Fruit fly (Drosophila melanogaster) whole organism, embryonic: ENCODE measurements around the gene CG31922.
A peak's percentile ranks its signal among the peaks of the same experiment; 100 is the strongest.

Experiments used
- Atf-2 ChIP-seq: fragments of 200-800 bp; sonication (Bioruptor generic); optimal IDR thresholded peaks from 2 replicates; lab custom pipeline; 2016; ENCODE audit warnings: missing biosample characterization, missing genetic modification characterization
- Blimp-1 ChIP-seq: fragments of 200-800 bp; sonication (Bioruptor generic); optimal IDR thresholded peaks from 3 replicates; lab custom pipeline; 2018; ENCODE audit warnings: missing biosample characterization, missing genetic modification characterization, mild to moderate bottlenecking, moderate library complexity, missing genetic modification reagents
- CG11504 ChIP-seq: fragments of 200-800 bp; sonication (Bioruptor generic); optimal IDR thresholded peaks from 3 replicates; lab custom pipeline; 2019; ENCODE audit warnings: missing biosample characterization, mild to moderate bottlenecking, missing genetic modification characterization, moderate library complexity
- CG13424 ChIP-seq: fragments of 200-800 bp; sonication (Bioruptor generic); optimal IDR thresholded peaks from 2 replicates; lab custom pipeline; 2019; ENCODE audit warnings: missing biosample characterization, mild to moderate bottlenecking, missing genetic modification characterization, moderate library complexity
- CG14441 ChIP-seq: fragments of 200-800 bp; sonication (Bioruptor generic); IDR thresholded peaks from 2 replicates; pipeline ENCODE4 v1.3.6; 2022; ENCODE audit warnings: missing biosample characterization, missing genetic modification characterization
- CG14965 ChIP-seq: fragments of 200-800 bp; sonication (Bioruptor generic); optimal IDR thresholded peaks from 2 replicates; lab custom pipeline; 2016; ENCODE audit warnings: missing biosample characterization, missing genetic modification characterization, borderline replicate concordance
- CG18599 ChIP-seq: fragments of 200-800 bp; sonication (Bioruptor generic); optimal IDR thresholded peaks from 3 replicates; lab custom pipeline; 2017; ENCODE audit warnings: missing biosample characterization, missing genetic modification characterization, mild to moderate bottlenecking, moderate library complexity, missing genetic modification reagents
- CG30403 ChIP-seq: fragments of 200-800 bp; sonication (Bioruptor generic); optimal IDR thresholded peaks from 3 replicates; lab custom pipeline; 2016; ENCODE audit warnings: missing biosample characterization, missing genetic modification characterization
- CG4854 ChIP-seq: fragments of 200-800 bp; sonication (Bioruptor generic); optimal IDR thresholded peaks from 2 replicates; lab custom pipeline; 2016; ENCODE audit warnings: missing biosample characterization, missing genetic modification characterization, inconsistent platforms
- CG5245 ChIP-seq: fragments of 200-800 bp; sonication (Bioruptor generic); optimal IDR thresholded peaks from 3 replicates; lab custom pipeline; 2016; ENCODE audit warnings: missing biosample characterization, missing genetic modification characterization
- CG6689 ChIP-seq: fragments of 200-800 bp; sonication (Bioruptor generic); IDR thresholded peaks from 2 replicates; pipeline ENCODE4 v1.3.6; 2022; ENCODE audit warnings: missing biosample characterization, missing genetic modification characterization
- CG8359 ChIP-seq: fragments of 200-800 bp; sonication (Bioruptor generic); optimal IDR thresholded peaks from 2 replicates; lab custom pipeline; 2017; ENCODE audit warnings: missing biosample characterization, mild to moderate bottlenecking, missing genetic modification characterization, borderline replicate concordance
- Chrac-16 ChIP-seq: fragments of 200-800 bp; sonication (Bioruptor generic); optimal IDR thresholded peaks from 3 replicates; lab custom pipeline; 2016; ENCODE audit warnings: missing biosample characterization, missing genetic modification characterization
- Dip3 ChIP-seq: fragments of 200-800 bp; sonication (Bioruptor generic); optimal IDR thresholded peaks from 3 replicates; lab custom pipeline; 2016; ENCODE audit warnings: missing biosample characterization, missing genetic modification characterization
- Doc3 ChIP-seq: fragments of 200-800 bp; sonication (Bioruptor generic); IDR thresholded peaks from 3 replicates; pipeline ENCODE4 v1.3.6; 2022; ENCODE audit warnings: missing biosample characterization, missing genetic modification characterization; ENCODE audit not compliant: partially characterized antibody
- E2f2 ChIP-seq: fragments of 200-800 bp; sonication (Bioruptor generic); IDR thresholded peaks from 2 replicates; pipeline ENCODE4 v1.3.6; 2022; ENCODE audit warnings: missing biosample characterization, missing genetic modification characterization
- Eip74EF ChIP-seq, 2 experiments: fragments of 200-800 bp in 1 of 2; fragments of >200 bp in 1 of 2; sonication (Bioruptor generic) in 1 of 2; optimal IDR thresholded peaks; 2 replicates each; lab custom pipeline; 2017 to 2019; ENCODE audit warnings: missing biosample characterization in 2 of 2, missing genetic modification characterization in 2 of 2, mild to moderate bottlenecking in 1 of 2, moderate library complexity in 1 of 2
- Ets65A ChIP-seq: fragments of 200-800 bp; sonication (Bioruptor generic); peaks from one replicate; lab custom pipeline; 2016; ENCODE audit warnings: missing biosample characterization, missing genetic modification characterization
- Fer1 ChIP-seq: fragments of 200-800 bp; sonication (Bioruptor generic); optimal IDR thresholded peaks from 2 replicates; lab custom pipeline; 2017; ENCODE audit warnings: missing biosample characterization, mild to moderate bottlenecking, missing genetic modification characterization
- Hmr ChIP-seq: fragments of 200-800 bp; sonication (Bioruptor generic); optimal IDR thresholded peaks from 3 replicates; lab custom pipeline; 2017; ENCODE audit warnings: mild to moderate bottlenecking, missing biosample characterization, missing genetic modification reagents, missing genetic modification characterization
- Hr3 ChIP-seq: fragments of 200-800 bp; sonication (Bioruptor generic); optimal IDR thresholded peaks from 3 replicates; lab custom pipeline; 2016; ENCODE audit warnings: missing biosample characterization, missing genetic modification characterization
- Hr51 ChIP-seq, 2 experiments: fragments of 200-800 bp; sonication (Bioruptor generic); optimal IDR thresholded peaks; 2 replicates in 1 of 2; 3 replicates in 1 of 2; lab custom pipeline; 2016 to 2018; ENCODE audit warnings: missing biosample characterization in 2 of 2, missing genetic modification characterization in 2 of 2, mild to moderate bottlenecking in 1 of 2, moderate library complexity in 1 of 2
- Med ChIP-seq: fragments of 200-800 bp; sonication (Bioruptor generic); peaks from one replicate; lab custom pipeline; 2016; ENCODE audit warnings: missing biosample characterization, missing genetic modification characterization, mild to moderate bottlenecking, inconsistent platforms, moderate library complexity
- Nf-YC ChIP-seq: fragments of 200-800 bp; optimal IDR thresholded peaks from 3 replicates; lab custom pipeline; 2019; ENCODE audit warnings: missing biosample characterization, mild to moderate bottlenecking, missing genetic modification characterization, moderate library complexity
- PHDP ChIP-seq: fragments of 200-800 bp; sonication (Bioruptor generic); optimal IDR thresholded peaks from 3 replicates; lab custom pipeline; 2018; ENCODE audit warnings: missing biosample characterization, mild to moderate bottlenecking, missing genetic modification characterization, moderate library complexity
- Pdp1 ChIP-seq, 2 experiments: fragments of 200-800 bp; sonication (Bioruptor generic); optimal IDR thresholded peaks; 3 replicates each; lab custom pipeline; 2016; ENCODE audit warnings: missing biosample characterization in 2 of 2, missing genetic modification characterization in 2 of 2, mild to moderate bottlenecking in 1 of 2, moderate library complexity in 1 of 2
- Xbp1 ChIP-seq: fragments of 200-800 bp; sonication (Bioruptor generic); optimal IDR thresholded peaks from 3 replicates; lab custom pipeline; 2016; ENCODE audit warnings: missing biosample characterization, mild to moderate bottlenecking, missing genetic modification characterization
- al ChIP-seq: fragments of 200-800 bp; sonication (Bioruptor generic); IDR thresholded peaks from 2 replicates; pipeline ENCODE4 v1.3.6; 2022; ENCODE audit warnings: missing biosample characterization, missing genetic modification characterization
- bcd ChIP-seq: fragments of 200-800 bp; sonication (Bioruptor generic); optimal IDR thresholded peaks from 2 replicates; lab custom pipeline; 2017; ENCODE audit warnings: missing biosample characterization, mild to moderate bottlenecking, missing genetic modification characterization
- bsh ChIP-seq, 2 experiments: fragments of 200-800 bp; sonication (Bioruptor generic); optimal IDR thresholded peaks; 2 replicates each; lab custom pipeline; 2017 to 2018; ENCODE audit warnings: mild to moderate bottlenecking in 2 of 2, missing biosample characterization in 2 of 2, missing genetic modification characterization in 2 of 2, moderate library complexity in 1 of 2
- ci ChIP-seq: fragments of 200-800 bp; sonication (Bioruptor generic); IDR thresholded peaks from 3 replicates; pipeline ENCODE4 v1.3.6; 2022; ENCODE audit warnings: missing biosample characterization, missing genetic modification characterization
- dmrt99B ChIP-seq: fragments of 200-800 bp; sonication (Bioruptor generic); optimal IDR thresholded peaks from 2 replicates; lab custom pipeline; 2018; ENCODE audit warnings: missing biosample characterization, mild to moderate bottlenecking, missing genetic modification characterization, moderate library complexity
- esg ChIP-seq: fragments of 200-800 bp; sonication (Bioruptor generic); conservative IDR thresholded peaks from 2 replicates; pipeline ENCODE4 v1.3.6; 2022; ENCODE audit warnings: missing biosample characterization, missing genetic modification characterization
- ewg ChIP-seq: fragments of 200-800 bp; sonication (Bioruptor generic); optimal IDR thresholded peaks from 3 replicates; lab custom pipeline; 2017; ENCODE audit warnings: mild to moderate bottlenecking, missing biosample characterization, missing genetic modification reagents, missing genetic modification characterization
- fd102C ChIP-seq: fragments of 200-800 bp; sonication (Bioruptor generic); optimal IDR thresholded peaks from 2 replicates; lab custom pipeline; 2018; ENCODE audit warnings: missing biosample characterization, mild to moderate bottlenecking, missing genetic modification characterization, moderate library complexity
- fru ChIP-seq: fragments of >200 bp; optimal IDR thresholded peaks from 2 replicates; lab custom pipeline; 2017
- gem ChIP-seq: fragments of 200-800 bp; sonication (Bioruptor generic); optimal IDR thresholded peaks from 2 replicates; lab custom pipeline; 2019; ENCODE audit warnings: missing biosample characterization, mild to moderate bottlenecking, missing genetic modification characterization, moderate library complexity
- ham ChIP-seq: fragments of 200-800 bp; sonication (Bioruptor generic); IDR thresholded peaks from 2 replicates; pipeline ENCODE4 v1.3.6; 2022; ENCODE audit warnings: missing biosample characterization, missing genetic modification characterization
- hkb ChIP-seq, 2 experiments: fragments of 200-800 bp in 1 of 2; fragments of >200 bp in 1 of 2; sonication (Bioruptor generic) in 1 of 2; IDR thresholded peaks in 1 of 2; optimal IDR thresholded peaks in 1 of 2; 2 replicates each; pipeline versions ENCODE4 v1.3.6 to Lab custom; 2017 to 2022; ENCODE audit warnings: missing biosample characterization in 1 of 2, missing genetic modification characterization in 1 of 2
- ind ChIP-seq: fragments of 200-800 bp; sonication (Bioruptor generic); optimal IDR thresholded peaks from 3 replicates; lab custom pipeline; 2016; ENCODE audit warnings: missing biosample characterization, missing genetic modification characterization
- ken ChIP-seq: fragments of 200-800 bp; sonication (Bioruptor generic); IDR thresholded peaks from 3 replicates; pipeline ENCODE4 v1.3.6; 2022; ENCODE audit warnings: missing biosample characterization, missing genetic modification characterization
- org-1 ChIP-seq: fragments of 200-800 bp; sonication (Bioruptor generic); optimal IDR thresholded peaks from 2 replicates; lab custom pipeline; 2017; ENCODE audit warnings: missing biosample characterization, missing genetic modification characterization
- otp ChIP-seq: fragments of 200-800 bp; sonication (Bioruptor generic); IDR thresholded peaks from 3 replicates; pipeline ENCODE4, ENCODE4 v1.3.6; 2022; ENCODE audit warnings: missing biosample characterization, missing genetic modification characterization
- pan ChIP-seq, 4 experiments: fragments of >200 bp in 3 of 4; fragments of 200-800 bp in 1 of 4; sonication (Bioruptor generic) in 1 of 4; optimal IDR thresholded peaks in 3 of 4; IDR thresholded peaks in 1 of 4; 2 replicates each; pipeline versions ENCODE4 v1.3.6 to Lab custom; 2017 to 2022; ENCODE audit warnings: missing biosample characterization in 2 of 4, missing genetic modification characterization in 2 of 4, mixed read lengths in 1 of 4
- phol ChIP-seq: fragments of 200-800 bp; sonication (Bioruptor generic); optimal IDR thresholded peaks from 3 replicates; lab custom pipeline; 2018; ENCODE audit warnings: missing biosample characterization, mild to moderate bottlenecking, missing genetic modification characterization, moderate library complexity
- prd ChIP-seq, 3 experiments: fragments of >200 bp in 2 of 3; fragments of 200-800 bp in 1 of 3; sonication (Bioruptor generic) in 1 of 3; optimal IDR thresholded peaks in 2 of 3; IDR thresholded peaks in 1 of 3; 2 replicates in 2 of 3; 3 replicates in 1 of 3; pipeline versions ENCODE4 v1.3.6 to Lab custom; 2017 to 2022; ENCODE audit warnings: missing biosample characterization in 1 of 3, missing genetic modification characterization in 1 of 3
- row ChIP-seq: fragments of 200-800 bp; sonication (Bioruptor generic); IDR thresholded peaks from 3 replicates; pipeline ENCODE4 v1.3.6; 2022; ENCODE audit warnings: missing biosample characterization, missing genetic modification characterization
- trh ChIP-seq: fragments of 200-800 bp; sonication (Bioruptor generic); optimal IDR thresholded peaks from 2 replicates; lab custom pipeline; 2016; ENCODE audit warnings: missing biosample characterization, missing genetic modification characterization
- unpg ChIP-seq: fragments of 200-800 bp; sonication (Bioruptor generic); optimal IDR thresholded peaks from 3 replicates; lab custom pipeline; 2018; ENCODE audit warnings: missing biosample characterization, mild to moderate bottlenecking, missing genetic modification characterization, moderate library complexity

CG31922 gene

dm6 chr2L:1213587-1213986, 43.6 kb downstream of the CG31922 start (continued):
- peak; percentile 30 for TF ChIP-seq Blimp-1
- TF ChIP-seq Ets65A, result peak; percentile 84
- peak in 1 of 2 experiments; percentile 11 for TF ChIP-seq Pdp1 (GFP tag; optimal IDR thresholded peaks at IDR 0.05; lab: Kevin White, UChicago)
- TF ChIP-seq Dip3 (GFP tag; lab: Kevin White, UChicago), result no peak
- TF ChIP-seq Hr3 (GFP tag; lab: Kevin White, UChicago), result peak; percentile 5
- TF ChIP-seq Doc3 (GFP tag; lab: Robert Waterston, UW), result no peak
- TF ChIP-seq Atf-2 (GFP tag; lab: Kevin White, UChicago), result peak; percentile 6
- TF ChIP-seq dmrt99B, result peak; percentile 54
- TF ChIP-seq Eip74EF (GFP tag; optimal IDR thresholded peaks at IDR 0.05; lab: Kevin White, UChicago), result no peak
- TF ChIP-seq prd (optimal IDR thresholded peaks at IDR 0.05; lab: Kevin White, UChicago), result no peak
- TF ChIP-seq prd (GFP tag; IDR thresholded peaks at IDR 0.05; lab: Robert Waterston, UW), result 0 out of 3 replicates have a peak, but pooled peaks have one; percentile 38
- peak; percentile 33 for TF ChIP-seq ind (GFP tag; lab: Kevin White, UChicago)
- TF ChIP-seq E2f2 (GFP tag; lab: Robert Waterston, UW), result 0 out of 2 replicates have a peak, but pooled peaks have one; percentile 8
- peak; percentile 28; the same call in 1 of the 2 replicates for TF ChIP-seq CG6689 (GFP tag; lab: Robert Waterston, UW)
- TF ChIP-seq ken (GFP tag; lab: Robert Waterston, UW), result peak; percentile 30; the same call in 1 of the 3 replicates
- TF ChIP-seq esg (GFP tag; lab: Robert Waterston, UW), result 0 out of 2 replicates have a peak, but pooled peaks have one; percentile 23
- TF ChIP-seq CG8359 (GFP tag; lab: Kevin White, UChicago), result no peak
- TF ChIP-seq CG18599 (GFP tag; lab: Kevin White, UChicago), result peak; percentile 33
- peak; percentile 40 for TF ChIP-seq Xbp1 (GFP tag; lab: Kevin White, UChicago)
- TF ChIP-seq fd102C, result no peak
- no peak for TF ChIP-seq al (GFP tag; lab: Robert Waterston, UW)
- peak; percentile 55 for TF ChIP-seq CG11504 (tag; lab: Kevin White, UChicago)
- peak; percentile 27 for TF ChIP-seq phol (tag; lab: Kevin White, UChicago)
- peak in 1 of 2 experiments; percentile 12 for TF ChIP-seq Hr51 (GFP tag; optimal IDR thresholded peaks at IDR 0.05; lab: Kevin White, UChicago)
- peak; percentile 13 for TF ChIP-seq unpg
- TF ChIP-seq ewg (GFP tag; lab: Kevin White, UChicago), result no peak
- peak; percentile 15 for TF ChIP-seq Nf-YC
- peak; percentile 8 for TF ChIP-seq CG30403 (GFP tag; lab: Kevin White, UChicago)
- TF ChIP-seq org-1 (GFP tag; lab: Kevin White, UChicago), result no peak
- peak in 1 of 2 experiments; percentile 46 for TF ChIP-seq bsh (GFP tag; optimal IDR thresholded peaks at IDR 0.05; lab: Kevin White, UChicago)
- peak; percentile 41 for TF ChIP-seq Fer1
- no peak for TF ChIP-seq Chrac-16
- TF ChIP-seq CG13424 (tag; lab: Kevin White, UChicago), result peak; percentile 24
- peak; percentile 70 for TF ChIP-seq Med
- no peak for TF ChIP-seq otp
- peak; percentile 19 for TF ChIP-seq PHDP (tag; lab: Kevin White, UChicago)
- no peak for TF ChIP-seq hkb (optimal IDR thresholded peaks at IDR 0.05; lab: Kevin White, UChicago)
- peak; percentile 15; the same call in 1 of the 2 replicates for TF ChIP-seq hkb (GFP tag; IDR thresholded peaks at IDR 0.05; lab: Robert Waterston, UW)

dm6 chr2L:1214465-1214864, 44.5 kb downstream of the CG31922 start:
- TF ChIP-seq ham (GFP tag; lab: Robert Waterston, UW), result no peak
- TF ChIP-seq Hr51 (GFP tag; optimal IDR thresholded peaks at IDR 0.05; lab: Kevin White, UChicago), result peak in 1 of 2 experiments; percentile 50
- TF ChIP-seq Hmr, result peak; percentile 28
- TF ChIP-seq fru (lab: Kevin White, UChicago), result no peak
- peak; percentile 4 for TF ChIP-seq trh (GFP tag; lab: Kevin White, UChicago)
- no peak for TF ChIP-seq pan (optimal IDR thresholded peaks at IDR 0.05; lab: Kevin White, UChicago)
- peak in 1 of 2 experiments; percentile 69 for TF ChIP-seq pan (GFP tag; optimal IDR thresholded peaks at IDR 0.05 in 1 of 2, IDR thresholded peaks at IDR 0.05 in 1 of 2)
- TF ChIP-seq bcd (GFP tag; lab: Kevin White, UChicago), result peak; percentile 40
- TF ChIP-seq ci (GFP tag; lab: Robert Waterston, UW), result peak; percentile 78
- TF ChIP-seq gem (tag; lab: Kevin White, UChicago), result peak; percentile 66
- TF ChIP-seq row (GFP tag; lab: Robert Waterston, UW), result peak; percentile 61
- no peak for TF ChIP-seq CG4854 (GFP tag; lab: Kevin White, UChicago)
- no peak for TF ChIP-seq CG5245 (GFP tag; lab: Kevin White, UChicago)
- peak; percentile 58 for TF ChIP-seq CG14441 (GFP tag; lab: Robert Waterston, UW)
- TF ChIP-seq CG14965 (GFP tag; lab: Kevin White, UChicago), result no peak
